Worm (Caenorhabditis elegans) whole organism, young adult: ENCODE data around the gene F13D12.3.

Experiments used
- B0019.2 ChIP-seq: fragments of 200-800 bp; sonication (Bioruptor generic); conservative IDR thresholded peaks from 2 replicates; pipeline ENCODE4 v1.3.6; 2022; ENCODE audit warnings: missing genetic modification reagents, missing genetic modification characterization, missing compliant biosample characterization
- F49E8.2 ChIP-seq: sonication (generic microtip); optimal IDR thresholded peaks from 3 replicates; lab custom pipeline; 2017; ENCODE audit warnings: missing genetic modification characterization, mild to moderate bottlenecking, missing compliant biosample characterization, antibody characterized with exemption, moderate library complexity; ENCODE audit not compliant: insufficient read depth
- akir-1 ChIP-seq: fragments of 200-800 bp; sonication (Bioruptor generic); optimal IDR thresholded peaks from 2 replicates; lab custom pipeline; 2018; ENCODE audit warnings: mild to moderate bottlenecking, missing genetic modification characterization, moderate library complexity, missing compliant biosample characterization
- ama-1 ChIP-seq, 3 experiments: fragments of 150-350 bp in 1 of 3; sonication (generic microtip) in 2 of 3; optimal IDR thresholded peaks; 2 replicates each; lab custom pipeline; 2014 to 2018; ENCODE audit warnings: missing biosample characterization in 2 of 3, missing genetic modification characterization in 2 of 3, missing genetic modification reagents in 2 of 3
- attf-3 ChIP-seq: fragments of 200-800 bp; sonication (Bioruptor generic); conservative IDR thresholded peaks from 2 replicates; pipeline ENCODE4 v1.3.6; 2022; ENCODE audit warnings: missing genetic modification reagents, missing genetic modification characterization, missing compliant biosample characterization
- cebp-1 ChIP-seq, 2 experiments: fragments of 200-800 bp in 1 of 2; sonication (Bioruptor generic) in 1 of 2; sonication (generic microtip) in 1 of 2; IDR thresholded peaks in 1 of 2; optimal IDR thresholded peaks in 1 of 2; 2 replicates each; pipeline versions ENCODE4 v1.3.6 to Lab custom; 2017 to 2022; ENCODE audit warnings: missing compliant biosample characterization in 2 of 2, missing genetic modification characterization in 2 of 2, mild to moderate bottlenecking in 1 of 2, missing genetic modification reagents in 1 of 2, moderate library complexity in 1 of 2
- ceh-27 ChIP-seq: fragments of 200-800 bp; sonication (Bioruptor generic); optimal IDR thresholded peaks from 2 replicates; lab custom pipeline; 2018; ENCODE audit warnings: mild to moderate bottlenecking, missing genetic modification characterization, moderate library complexity, missing compliant biosample characterization
- ceh-40 ChIP-seq: fragments of 200-800 bp; sonication (Bioruptor generic); IDR thresholded peaks from 2 replicates; pipeline ENCODE4 v1.3.6; 2022; ENCODE audit warnings: missing genetic modification characterization, missing compliant biosample characterization
- dpff-1 ChIP-seq: sonication (generic microtip); optimal IDR thresholded peaks from 2 replicates; lab custom pipeline; 2017; ENCODE audit warnings: mild to moderate bottlenecking, missing genetic modification characterization, missing compliant biosample characterization
- dpl-1 ChIP-seq: fragments of 150-350 bp; optimal IDR thresholded peaks from 2 replicates; lab custom pipeline; 2014; ENCODE audit warnings: missing biosample characterization, missing genetic modification reagents, missing genetic modification characterization
- ekl-4 ChIP-seq: fragments of 200-800 bp; sonication (Bioruptor generic); IDR thresholded peaks from 2 replicates; pipeline ENCODE4 v1.3.6; 2022; ENCODE audit warnings: missing genetic modification reagents, missing genetic modification characterization, missing compliant biosample characterization
- ets-4 ChIP-seq: fragments of 200-800 bp; sonication (Bioruptor generic); optimal IDR thresholded peaks from 2 replicates; lab custom pipeline; 2018; ENCODE audit warnings: mild to moderate bottlenecking, missing genetic modification characterization, missing compliant biosample characterization
- hmg-1.2 ChIP-seq: fragments of 200-800 bp; sonication (Bioruptor generic); IDR thresholded peaks from 2 replicates; pipeline ENCODE4 v1.3.6; 2022; ENCODE audit warnings: missing genetic modification reagents, missing genetic modification characterization, missing compliant biosample characterization
- hrde-1 ChIP-seq: sonication (generic microtip); optimal IDR thresholded peaks from 2 replicates; lab custom pipeline; 2016; ENCODE audit warnings: missing genetic modification characterization, mild to moderate bottlenecking, missing compliant biosample characterization, moderate library complexity, missing genotype, missing genetic modification reagents, borderline replicate concordance
- hsf-1 ChIP-seq: fragments of 200-800 bp; sonication (Bioruptor generic); IDR thresholded peaks from 2 replicates; pipeline ENCODE4 v1.3.6; 2022; ENCODE audit warnings: missing genetic modification reagents, missing genetic modification characterization, missing compliant biosample characterization
- lir-1 ChIP-seq: fragments of 200-800 bp; sonication (Bioruptor generic); conservative IDR thresholded peaks from 2 replicates; pipeline ENCODE4 v1.3.6; 2022; ENCODE audit warnings: missing genetic modification reagents, missing genetic modification characterization, missing compliant biosample characterization
- lsl-1 ChIP-seq: fragments of 200-800 bp; sonication (Bioruptor generic); optimal IDR thresholded peaks from 2 replicates; lab custom pipeline; 2018; ENCODE audit warnings: mild to moderate bottlenecking, missing genetic modification characterization, moderate library complexity, missing compliant biosample characterization
- madf-6 ChIP-seq: fragments of 200-800 bp; sonication (Bioruptor generic); IDR thresholded peaks from 2 replicates; pipeline ENCODE4 v1.3.6; 2022; ENCODE audit warnings: missing genetic modification reagents, missing genetic modification characterization, missing compliant biosample characterization
- nfyb-1 ChIP-seq: fragments of 200-800 bp; sonication (Bioruptor generic); IDR thresholded peaks from 2 replicates; pipeline ENCODE4 v1.3.6; 2022; ENCODE audit warnings: missing genetic modification reagents, missing genetic modification characterization, missing compliant biosample characterization
- nhr-179 ChIP-seq: sonication (generic microtip); optimal IDR thresholded peaks from 2 replicates; lab custom pipeline; 2016; ENCODE audit warnings: mild to moderate bottlenecking, missing genetic modification characterization, missing compliant biosample characterization
- nhr-80 ChIP-seq: sonication (generic microtip); optimal IDR thresholded peaks from 2 replicates; lab custom pipeline; 2016; ENCODE audit warnings: missing genetic modification characterization, missing compliant biosample characterization
- rpc-1 ChIP-seq, 2 experiments: fragments of 150-350 bp in 1 of 2; sonication (generic microtip) in 1 of 2; optimal IDR thresholded peaks; 2 replicates each; lab custom pipeline; 2014 to 2018; ENCODE audit warnings: missing biosample characterization in 1 of 2, missing genetic modification characterization in 1 of 2, missing genetic modification reagents in 1 of 2, missing genotype in 1 of 2
- sea-2 ChIP-seq: fragments of 200-800 bp; sonication (Bioruptor generic); IDR thresholded peaks from 2 replicates; pipeline ENCODE4 v1.3.6; 2022; ENCODE audit warnings: missing genetic modification characterization, missing compliant biosample characterization
- snpc-1.3 ChIP-seq: sonication (generic microtip); optimal IDR thresholded peaks from 2 replicates; lab custom pipeline; 2017; ENCODE audit warnings: missing genetic modification characterization, mild to moderate bottlenecking, missing compliant biosample characterization, antibody characterized with exemption, moderate library complexity, missing genotype, missing genetic modification reagents; ENCODE audit not compliant: insufficient read depth
- snpc-3.4 ChIP-seq: sonication (generic microtip); optimal IDR thresholded peaks from 2 replicates; lab custom pipeline; 2017; ENCODE audit warnings: missing genetic modification characterization, mild to moderate bottlenecking, missing compliant biosample characterization, antibody characterized with exemption, moderate library complexity, missing genotype, missing genetic modification reagents
- somi-1 ChIP-seq: fragments of 200-800 bp; sonication (Bioruptor generic); optimal IDR thresholded peaks from 2 replicates; lab custom pipeline; 2018; ENCODE audit warnings: mild to moderate bottlenecking, missing genetic modification characterization, missing compliant biosample characterization
- tlf-1 ChIP-seq: fragments of 200-800 bp; sonication (Bioruptor generic); optimal IDR thresholded peaks from 2 replicates; lab custom pipeline; 2018; ENCODE audit warnings: mild to moderate bottlenecking, missing genetic modification characterization, missing compliant biosample characterization
- xnd-1 ChIP-seq: sonication (generic microtip); optimal IDR thresholded peaks from 2 replicates; lab custom pipeline; 2016; ENCODE audit warnings: missing genotype, missing genetic modification reagents, missing genetic modification characterization, missing compliant biosample characterization
- ztf-28 ChIP-seq: fragments of 200-800 bp; sonication (Bioruptor generic); IDR thresholded peaks from 2 replicates; pipeline ENCODE4 v1.3.6; 2022; ENCODE audit warnings: missing genetic modification reagents, missing genetic modification characterization, missing compliant biosample characterization

Gene F13D12.3

ce11 chrII:11680220-11680619 lies 40.0 kb upstream of the F13D12.3 start:
- TF ChIP-seq lsl-1 (GFP tag; lab: Kevin White, UChicago): peak; percentile 91
- no peak for TF ChIP-seq nhr-179 (tag; lab: Kevin White, UChicago)
- peak; percentile 63; the same call in 1 of the 2 replicates for TF ChIP-seq B0019.2 (GFP tag; lab: Robert Waterston, UW)
- TF ChIP-seq madf-6 (GFP tag; lab: Robert Waterston, UW): peak; percentile 42; the same call in 1 of the 2 replicates
- TF ChIP-seq xnd-1 (tag; lab: Kevin White, UChicago): peak; percentile 12
- no peak for TF ChIP-seq cebp-1 (GFP tag; IDR thresholded peaks at IDR 0.05; lab: Robert Waterston, UW)
- peak; percentile 69 for TF ChIP-seq cebp-1 (tag; optimal IDR thresholded peaks at IDR 0.05; lab: Kevin White, UChicago)

- no peak for TF ChIP-seq dpff-1 (tag; lab: Kevin White, UChicago)
- TF ChIP-seq ama-1 (optimal IDR thresholded peaks at IDR 0.05; lab: Kevin White, UChicago): no peak
- TF ChIP-seq ama-1 (GFP tag; optimal IDR thresholded peaks at IDR 0.05; lab: Kevin White, UChicago): no peak
- TF ChIP-seq ceh-40 (GFP tag; lab: Robert Waterston, UW): no peak
- no peak for TF ChIP-seq lir-1 (GFP tag; lab: Robert Waterston, UW)
- no peak for TF ChIP-seq dpl-1
- no peak for TF ChIP-seq sea-2 (GFP tag; lab: Robert Waterston, UW)
- no peak for TF ChIP-seq nfyb-1
- TF ChIP-seq tlf-1 (GFP tag; lab: Kevin White, UChicago): no peak
- TF ChIP-seq hsf-1 (GFP tag; lab: Robert Waterston, UW): no peak
Measured at ce11 chrII:11681136-11681824, 38.9 kb upstream of the F13D12.3 start, which contains the start of the genes sfxn-1.4 and C47D12.4. TSS of gene sfxn-1.4 (minus strand) at chrII:11681236. TSS of gene C47D12.4 (plus strand) at chrII:11681774.

- no peak for TF ChIP-seq ets-4 (GFP tag; lab: Kevin White, UChicago)
- no peak for TF ChIP-seq F49E8.2
- no peak for TF ChIP-seq ztf-28 (GFP tag; lab: Robert Waterston, UW)
- TF ChIP-seq nhr-80: no peak
- no peak for TF ChIP-seq ceh-27 (GFP tag; lab: Kevin White, UChicago)
- no peak for TF ChIP-seq snpc-3.4 (tag; lab: Kevin White, UChicago)
- no peak for TF ChIP-seq ekl-4
- TF ChIP-seq somi-1: no peak
- TF ChIP-seq hrde-1 (tag; lab: Kevin White, UChicago): no peak
- TF ChIP-seq snpc-1.3 (tag; lab: Kevin White, UChicago): no peak
- no peak for TF ChIP-seq hsf-1 (GFP tag; lab: Robert Waterston, UW)
- no peak for TF ChIP-seq attf-3
- TF ChIP-seq, all 124 proteins: peak for 0
Measured at ce11 chrII:11685177-11685576, 35.0 kb upstream of the F13D12.3 start, which contains the start of gene C47D12.5. TSS of gene C47D12.5 (minus strand) at chrII:11685277.

ce11 chrII:11688011-11688410 lies 32.2 kb upstream of the F13D12.3 start:
- TF ChIP-seq rpc-1 (optimal IDR thresholded peaks at IDR 0.05; lab: Kevin White, UChicago) (no peak), rpc-1 (tag; optimal IDR thresholded peaks at IDR 0.05; lab: Kevin White, UChicago) (no peak), hmg-1.2 (GFP tag; lab: Robert Waterston, UW) (peak; percentile 66; the same call in 1 of the 2 replicates)
- TF ChIP-seq, all 124 proteins: peak for 1

ce11 chrII:11688643-11689042 lies 31.6 kb upstream of the F13D12.3 start, which contains the start of gene kel-1:
TSS of gene kel-1 (plus strand) at chrII:11688943.
- no peak for TF ChIP-seq akir-1
